Fruit fly (Drosophila melanogaster) whole organism, embryonic: ENCODE data around the gene Vti1b.

Experiments
- Abd-B ChIP-seq: fragments of 200-800 bp; sonication (Bioruptor generic); optimal IDR thresholded peaks from 2 replicates; lab custom pipeline; 2018; ENCODE audit warnings: missing biosample characterization, mild to moderate bottlenecking, missing genetic modification characterization, moderate library complexity
- Blimp-1 ChIP-seq: fragments of 200-800 bp; sonication (Bioruptor generic); optimal IDR thresholded peaks from 3 replicates; lab custom pipeline; 2018; ENCODE audit warnings: missing biosample characterization, missing genetic modification characterization, mild to moderate bottlenecking, moderate library complexity, missing genetic modification reagents
- CG10209 ChIP-seq: fragments of 200-800 bp; sonication (Bioruptor generic); optimal IDR thresholded peaks from 3 replicates; lab custom pipeline; 2017; ENCODE audit warnings: missing biosample characterization, mild to moderate bottlenecking, missing genetic modification characterization, missing genetic modification reagents
- CG11696 ChIP-seq: fragments of 200-800 bp; sonication (Bioruptor generic); IDR thresholded peaks from 2 replicates; pipeline ENCODE4 v1.3.6; 2022; ENCODE audit warnings: missing biosample characterization, missing genetic modification characterization
- CG1233 ChIP-seq: fragments of 200-800 bp; sonication (Bioruptor generic); optimal IDR thresholded peaks from 4 replicates; lab custom pipeline; 2018; ENCODE audit warnings: missing biosample characterization, mild to moderate bottlenecking, missing genetic modification characterization
- CG14014 ChIP-seq: fragments of 200-800 bp; sonication (Bioruptor generic); IDR thresholded peaks from 2 replicates; pipeline ENCODE4 v1.3.6; 2022; ENCODE audit warnings: missing biosample characterization, missing genetic modification characterization
- CG14050 ChIP-seq: fragments of 200-800 bp; sonication (Bioruptor generic); IDR thresholded peaks from 3 replicates; pipeline ENCODE4 v1.3.6; 2022; ENCODE audit warnings: missing biosample characterization, missing genetic modification characterization
- CG14860 ChIP-seq: fragments of 200-800 bp; sonication (Bioruptor generic); IDR thresholded peaks from 3 replicates; pipeline ENCODE4 v1.3.6; 2022; ENCODE audit warnings: missing biosample characterization, missing genetic modification characterization; ENCODE audit not compliant: partially characterized antibody
- CG16813 ChIP-seq: fragments of 200-800 bp; sonication (Bioruptor generic); IDR thresholded peaks from 3 replicates; pipeline ENCODE4 v1.3.6; 2022; ENCODE audit warnings: missing biosample characterization, missing genetic modification characterization; ENCODE audit not compliant: partially characterized antibody
- CG16815 ChIP-seq: fragments of 200-800 bp; sonication (Bioruptor generic); optimal IDR thresholded peaks from 3 replicates; lab custom pipeline; 2017; ENCODE audit warnings: missing biosample characterization, mild to moderate bottlenecking, missing genetic modification characterization
- CG17359 ChIP-seq: fragments of 200-800 bp; sonication (Bioruptor generic); optimal IDR thresholded peaks from 3 replicates; lab custom pipeline; 2018; ENCODE audit warnings: missing biosample characterization, mild to moderate bottlenecking, missing genetic modification characterization, moderate library complexity
- CG17829 ChIP-seq: fragments of 200-800 bp; optimal IDR thresholded peaks from 2 replicates; lab custom pipeline; 2019; ENCODE audit warnings: missing biosample characterization, mild to moderate bottlenecking, missing genetic modification characterization, moderate library complexity
- CG18764 ChIP-seq: fragments of 200-800 bp; sonication (Bioruptor generic); optimal IDR thresholded peaks from 3 replicates; lab custom pipeline; 2016; ENCODE audit warnings: missing biosample characterization, missing genetic modification characterization
- CG2889 ChIP-seq: fragments of 200-800 bp; sonication (Bioruptor generic); IDR thresholded peaks from 3 replicates; pipeline ENCODE4 v1.3.6; 2022; ENCODE audit warnings: missing biosample characterization, missing genetic modification characterization
- CG30020 ChIP-seq: fragments of 200-800 bp; optimal IDR thresholded peaks from 2 replicates; lab custom pipeline; 2019; ENCODE audit warnings: missing biosample characterization, mild to moderate bottlenecking, missing genetic modification characterization, moderate library complexity
- CG31388 ChIP-seq: fragments of 200-800 bp; sonication (Bioruptor generic); optimal IDR thresholded peaks from 2 replicates; lab custom pipeline; 2016; ENCODE audit warnings: missing biosample characterization, missing genetic modification characterization
- CG33213 ChIP-seq: fragments of 200-800 bp; sonication (Bioruptor generic); optimal IDR thresholded peaks from 3 replicates; lab custom pipeline; 2016; ENCODE audit warnings: missing biosample characterization, missing genetic modification characterization
- CG3847 ChIP-seq: fragments of 200-800 bp; sonication (Bioruptor generic); IDR thresholded peaks from 2 replicates; pipeline ENCODE4 v1.3.6; 2022; ENCODE audit warnings: missing biosample characterization, missing genetic modification characterization
- CG43689 ChIP-seq: fragments of 200-800 bp; sonication (Bioruptor generic); IDR thresholded peaks from 2 replicates; pipeline ENCODE4 v1.3.6; 2022; ENCODE audit warnings: missing biosample characterization, missing genetic modification characterization
- CG6683 ChIP-seq: fragments of 200-800 bp; sonication (Bioruptor generic); optimal IDR thresholded peaks from 2 replicates; lab custom pipeline; 2017; ENCODE audit warnings: missing biosample characterization, mild to moderate bottlenecking, missing genetic modification characterization, missing genetic modification reagents
- CG6765 ChIP-seq: fragments of 200-800 bp; sonication (Bioruptor generic); optimal IDR thresholded peaks from 3 replicates; lab custom pipeline; 2017; ENCODE audit warnings: missing biosample characterization, mild to moderate bottlenecking, missing genetic modification characterization
- CG7987 ChIP-seq: fragments of 200-800 bp; sonication (Bioruptor generic); optimal IDR thresholded peaks from 2 replicates; lab custom pipeline; 2018; ENCODE audit warnings: missing biosample characterization, mild to moderate bottlenecking, missing genetic modification characterization, moderate library complexity
- CG8359 ChIP-seq: fragments of 200-800 bp; sonication (Bioruptor generic); optimal IDR thresholded peaks from 2 replicates; lab custom pipeline; 2017; ENCODE audit warnings: missing biosample characterization, mild to moderate bottlenecking, missing genetic modification characterization, borderline replicate concordance
- Hand ChIP-seq: fragments of 200-800 bp; sonication (Bioruptor generic); optimal IDR thresholded peaks from 2 replicates; lab custom pipeline; 2017; ENCODE audit warnings: mild to moderate bottlenecking, missing biosample characterization, missing genetic modification reagents, missing genetic modification characterization
- Hr39 ChIP-seq: fragments of >200 bp; optimal IDR thresholded peaks from 2 replicates; lab custom pipeline; 2017
- Neu2 ChIP-seq: fragments of 200-800 bp; sonication (Bioruptor generic); optimal IDR thresholded peaks from 3 replicates; lab custom pipeline; 2016; ENCODE audit warnings: missing biosample characterization, missing genetic modification characterization, borderline replicate concordance
- Nf-YA ChIP-seq: fragments of 200-800 bp; sonication (Bioruptor generic); IDR thresholded peaks from 2 replicates; pipeline ENCODE4 v1.3.6; 2022; ENCODE audit warnings: missing biosample characterization, missing genetic modification characterization
- Scr ChIP-seq: fragments of 200-800 bp; sonication (Bioruptor generic); IDR thresholded peaks from 2 replicates; pipeline ENCODE4 v1.3.6; 2022; ENCODE audit warnings: missing biosample characterization, missing genetic modification characterization; ENCODE audit not compliant: partially characterized antibody
- YL-1 ChIP-seq: fragments of 200-800 bp; sonication (Bioruptor generic); optimal IDR thresholded peaks from 3 replicates; lab custom pipeline; 2017; ENCODE audit warnings: missing biosample characterization, mild to moderate bottlenecking, missing genetic modification characterization
- ap ChIP-seq: fragments of 200-800 bp; sonication (Bioruptor generic); IDR thresholded peaks from 2 replicates; pipeline ENCODE4 v1.3.6; 2022; ENCODE audit warnings: missing biosample characterization, missing genetic modification characterization
- bab2 ChIP-seq: fragments of 200-800 bp; sonication (Bioruptor generic); optimal IDR thresholded peaks from 2 replicates; lab custom pipeline; 2016; ENCODE audit warnings: missing biosample characterization, missing genetic modification characterization
- bsh ChIP-seq, 2 experiments: fragments of 200-800 bp; sonication (Bioruptor generic); optimal IDR thresholded peaks; 2 replicates each; lab custom pipeline; 2017 to 2018; ENCODE audit warnings: mild to moderate bottlenecking in 2 of 2, missing biosample characterization in 2 of 2, missing genetic modification characterization in 2 of 2, moderate library complexity in 1 of 2
- exex ChIP-seq: fragments of 200-800 bp; sonication (Bioruptor generic); optimal IDR thresholded peaks from 4 replicates; lab custom pipeline; 2018; ENCODE audit warnings: missing biosample characterization, mild to moderate bottlenecking, missing genetic modification characterization, moderate library complexity
- fd102C ChIP-seq: fragments of 200-800 bp; sonication (Bioruptor generic); optimal IDR thresholded peaks from 2 replicates; lab custom pipeline; 2018; ENCODE audit warnings: missing biosample characterization, mild to moderate bottlenecking, missing genetic modification characterization, moderate library complexity
- grau ChIP-seq: fragments of 200-800 bp; optimal IDR thresholded peaks from 3 replicates; lab custom pipeline; 2019; ENCODE audit warnings: missing biosample characterization, mild to moderate bottlenecking, missing genetic modification characterization, moderate library complexity
- gro ChIP-seq: fragments of 200-800 bp; sonication (Bioruptor generic); optimal IDR thresholded peaks from 2 replicates; lab custom pipeline; 2016; ENCODE audit warnings: missing biosample characterization, missing genetic modification characterization
- hth ChIP-seq: fragments of >200 bp; optimal IDR thresholded peaks from 2 replicates; lab custom pipeline; 2017; ENCODE audit warnings: inconsistent platforms
- jigr1 ChIP-seq: fragments of 200-800 bp; sonication (Bioruptor generic); IDR thresholded peaks from 3 replicates; pipeline ENCODE4 v1.3.6; 2022; ENCODE audit warnings: missing biosample characterization, missing genetic modification characterization
- kay ChIP-seq: fragments of 200-800 bp; sonication (Bioruptor generic); optimal IDR thresholded peaks from 2 replicates; lab custom pipeline; 2016; ENCODE audit warnings: missing biosample characterization, missing genetic modification characterization
- klu ChIP-seq: fragments of 200-800 bp; sonication (Bioruptor generic); IDR thresholded peaks from 2 replicates; pipeline ENCODE4 v1.3.6; 2022; ENCODE audit warnings: missing biosample characterization, missing genetic modification characterization
- nau ChIP-seq: fragments of 200-800 bp; sonication (Bioruptor generic); optimal IDR thresholded peaks from 3 replicates; lab custom pipeline; 2017; ENCODE audit warnings: missing biosample characterization, mild to moderate bottlenecking, missing genetic modification characterization, missing genetic modification reagents
- pfk ChIP-seq: fragments of 200-800 bp; sonication (Bioruptor generic); optimal IDR thresholded peaks from 2 replicates; lab custom pipeline; 2018; ENCODE audit warnings: missing biosample characterization, mild to moderate bottlenecking, missing genetic modification characterization, moderate library complexity
- pho ChIP-seq: fragments of 200-800 bp; sonication (Bioruptor generic); optimal IDR thresholded peaks from 2 replicates; lab custom pipeline; 2016; ENCODE audit warnings: missing biosample characterization, missing genetic modification characterization
- pros ChIP-seq: fragments of 200-800 bp; sonication (Bioruptor generic); optimal IDR thresholded peaks from 3 replicates; lab custom pipeline; 2019; ENCODE audit warnings: missing biosample characterization, mild to moderate bottlenecking, missing genetic modification characterization, moderate library complexity
- seq ChIP-seq: fragments of 200-800 bp; sonication (Bioruptor generic); IDR thresholded peaks from 2 replicates; pipeline ENCODE4 v1.3.6; 2022; ENCODE audit warnings: missing biosample characterization, missing genetic modification characterization
- sr ChIP-seq: fragments of 200-800 bp; sonication (Bioruptor generic); IDR thresholded peaks from 3 replicates; pipeline ENCODE4 v1.3.6; 2022; ENCODE audit warnings: missing biosample characterization, missing genetic modification characterization
- sug ChIP-seq: fragments of 200-800 bp; optimal IDR thresholded peaks from 2 replicates; lab custom pipeline; 2019; ENCODE audit warnings: missing biosample characterization, mild to moderate bottlenecking, missing genetic modification characterization, moderate library complexity
- tin ChIP-seq: fragments of 200-800 bp; sonication (Bioruptor generic); optimal IDR thresholded peaks from 3 replicates; lab custom pipeline; 2016; ENCODE audit warnings: missing biosample characterization, missing genetic modification characterization
- tx ChIP-seq: fragments of 200-800 bp; sonication (Bioruptor generic); optimal IDR thresholded peaks from 2 replicates; lab custom pipeline; 2016; ENCODE audit warnings: missing biosample characterization, missing genetic modification characterization

Vti1b gene

DNA sequence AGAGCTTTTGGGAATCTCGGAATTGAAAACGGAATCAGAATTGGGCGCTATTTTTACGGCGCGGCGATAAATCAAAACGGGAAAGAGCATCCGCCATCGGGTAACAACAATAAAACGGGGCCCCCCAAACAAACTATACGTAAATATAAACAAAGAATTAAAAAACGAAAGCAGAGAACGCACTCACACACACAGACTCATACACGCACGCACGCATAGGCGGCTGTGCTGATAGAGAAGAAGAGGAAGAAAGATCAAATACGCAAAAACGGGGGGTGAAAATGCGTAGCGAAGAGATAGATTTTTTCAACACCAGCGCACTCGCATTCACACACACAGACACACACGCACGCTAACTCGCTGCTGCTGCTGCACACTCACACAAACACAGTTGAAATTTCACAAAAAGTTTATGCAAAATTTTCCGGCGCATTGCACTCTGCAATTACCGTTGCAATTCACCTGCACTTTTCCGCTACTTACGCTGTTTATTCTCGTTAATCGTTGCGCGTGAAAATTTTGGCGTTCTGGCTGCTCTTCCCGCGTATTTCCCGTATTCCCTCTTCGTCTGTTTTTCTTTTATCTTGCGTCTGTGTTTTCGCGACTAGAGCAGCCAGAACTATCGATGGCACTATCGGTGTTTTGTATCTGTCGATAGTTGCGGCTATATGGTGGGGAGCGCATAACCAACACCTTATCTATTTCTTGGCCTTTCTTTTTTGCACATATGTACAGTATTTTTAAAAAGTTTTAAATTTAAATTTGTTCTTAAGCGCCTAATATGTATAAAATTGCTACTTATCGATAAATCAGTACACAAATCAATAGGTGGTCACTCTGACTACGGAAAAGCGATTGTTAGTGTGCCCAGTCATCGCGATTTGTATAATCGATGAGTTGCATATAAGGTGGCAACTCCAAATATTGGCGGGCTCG, 15.8 kb downstream of the Vti1b start, which contains the start of gene CG31122 (continued):
- no peak for TF ChIP-seq Hr39 (lab: Kevin White, UChicago)
- peak; percentile 44 for TF ChIP-seq bab2 (GFP tag; lab: Kevin White, UChicago)
- TF ChIP-seq CG2889 (GFP tag; lab: Robert Waterston, UW): 0 out of 3 replicates have a peak, but pooled peaks have one; percentile 5
- TF ChIP-seq exex (tag; lab: Kevin White, UChicago): peak; percentile 20
- TF ChIP-seq CG33213 (GFP tag; lab: Kevin White, UChicago): peak; percentile 48
- peak; percentile 54 for TF ChIP-seq tin
- TF ChIP-seq Hand (GFP tag; lab: Kevin White, UChicago): no peak
- TF ChIP-seq CG10209 (GFP tag; lab: Kevin White, UChicago): no peak
- TF ChIP-seq CG11696 (GFP tag; lab: Robert Waterston, UW): no peak
- no peak for TF ChIP-seq ap (GFP tag; lab: Robert Waterston, UW)
- TF ChIP-seq jigr1: no peak
- TF ChIP-seq Neu2: peak; percentile 91
- TF ChIP-seq CG3847 (GFP tag; lab: Robert Waterston, UW): peak; percentile 62
- TF ChIP-seq CG14014 (GFP tag; lab: Robert Waterston, UW): no peak
- no peak for TF ChIP-seq CG17829 (tag; lab: Kevin White, UChicago)
- peak in 1 of 2 experiments; percentile 28 for TF ChIP-seq bsh (GFP tag; optimal IDR thresholded peaks at IDR 0.05; lab: Kevin White, UChicago)
- no peak for TF ChIP-seq CG17359 (tag; lab: Kevin White, UChicago)
- peak; percentile 18 for TF ChIP-seq CG1233 (GFP tag; lab: Kevin White, UChicago)
- no peak for TF ChIP-seq CG14050 (GFP tag; lab: Robert Waterston, UW)
- TF ChIP-seq CG14860 (GFP tag; lab: Robert Waterston, UW): peak; percentile 96
- TF ChIP-seq CG8359: no peak
- TF ChIP-seq sug (tag; lab: Kevin White, UChicago): peak; percentile 79
- TF ChIP-seq grau: no peak
- TF ChIP-seq pho (GFP tag; lab: Kevin White, UChicago): peak; percentile 62
- no peak for TF ChIP-seq hth (lab: Kevin White, UChicago)
- TF ChIP-seq CG16813 (GFP tag; lab: Robert Waterston, UW): peak; percentile 98
- TF ChIP-seq pfk (GFP tag; lab: Kevin White, UChicago): no peak
- no peak for TF ChIP-seq Nf-YA (GFP tag; lab: Robert Waterston, UW)
- peak; percentile 56 for TF ChIP-seq gro
- peak; percentile 14 for TF ChIP-seq Abd-B
- TF ChIP-seq kay (GFP tag; lab: Kevin White, UChicago): no peak
- TF ChIP-seq CG6765 (GFP tag; lab: Kevin White, UChicago): no peak
- TF ChIP-seq CG6683 (GFP tag; lab: Kevin White, UChicago): no peak
- TF ChIP-seq nau: no peak
- no peak for TF ChIP-seq klu (GFP tag; lab: Robert Waterston, UW)
- TF ChIP-seq CG43689 (GFP tag; lab: Robert Waterston, UW): no peak
- TF ChIP-seq Blimp-1 (GFP tag; lab: Kevin White, UChicago): peak; percentile 66
- no peak for TF ChIP-seq CG7987
- no peak for TF ChIP-seq fd102C (GFP tag; lab: Kevin White, UChicago)
- TF ChIP-seq Scr: peak; percentile 98
- TF ChIP-seq YL-1 (GFP tag; lab: Kevin White, UChicago): peak; percentile 59
- TF ChIP-seq CG31388 (GFP tag; lab: Kevin White, UChicago): no peak
- peak; percentile 0 for TF ChIP-seq tx (GFP tag; lab: Kevin White, UChicago)
- TF ChIP-seq CG18764: no peak
- peak; percentile 59 for TF ChIP-seq CG30020 (tag; lab: Kevin White, UChicago)
- peak; percentile 63 for TF ChIP-seq seq (GFP tag; lab: Robert Waterston, UW)
- TF ChIP-seq CG16815 (GFP tag; lab: Kevin White, UChicago): no peak
- TF ChIP-seq sr (GFP tag; lab: Robert Waterston, UW): no peak
- TF ChIP-seq pros (GFP tag; lab: Kevin White, UChicago): no peak
